Fruit fly (Drosophila melanogaster) whole organism, embryonic: ENCODE measurements around the gene CG42693.
A peak's percentile ranks its signal among the peaks of the same experiment; 100 is the strongest.

Experiments used
- Atf-2 ChIP-seq: fragments of 200-800 bp; sonication (Bioruptor generic); optimal IDR thresholded peaks from 2 replicates; lab custom pipeline; 2016; ENCODE audit warnings: missing biosample characterization, missing genetic modification characterization
- Awh ChIP-seq: fragments of 200-800 bp; sonication (Bioruptor generic); IDR thresholded peaks from 2 replicates; pipeline ENCODE4, ENCODE4 v1.3.6; 2022; ENCODE audit warnings: missing biosample characterization, missing genetic modification characterization
- B-H2 ChIP-seq: fragments of 200-800 bp; sonication (Bioruptor generic); optimal IDR thresholded peaks from 2 replicates; lab custom pipeline; 2018; ENCODE audit warnings: missing biosample characterization, mild to moderate bottlenecking, missing genetic modification characterization
- CG10267 ChIP-seq: fragments of 200-800 bp; sonication (Bioruptor generic); optimal IDR thresholded peaks from 2 replicates; lab custom pipeline; 2018; ENCODE audit warnings: missing biosample characterization, mild to moderate bottlenecking, missing genetic modification characterization, moderate library complexity
- CG10543 ChIP-seq: fragments of 200-800 bp; sonication (Bioruptor generic); optimal IDR thresholded peaks from 3 replicates; lab custom pipeline; 2017; ENCODE audit warnings: missing biosample characterization, mild to moderate bottlenecking, missing genetic modification characterization, moderate library complexity
- CG11085 ChIP-seq: fragments of 200-800 bp; sonication (Bioruptor generic); IDR thresholded peaks from 2 replicates; pipeline ENCODE4 v1.3.6; 2022; ENCODE audit warnings: missing biosample characterization, missing genetic modification characterization
- CG14710 ChIP-seq: fragments of 200-800 bp; sonication (Bioruptor generic); optimal IDR thresholded peaks from 3 replicates; lab custom pipeline; 2019; ENCODE audit warnings: missing biosample characterization, mild to moderate bottlenecking, missing genetic modification characterization, moderate library complexity
- CG15514 ChIP-seq: fragments of 200-800 bp; sonication (Bioruptor generic); optimal IDR thresholded peaks from 3 replicates; lab custom pipeline; 2017; ENCODE audit warnings: missing biosample characterization, missing genetic modification characterization, mild to moderate bottlenecking, moderate library complexity, missing genetic modification reagents
- CG15601 ChIP-seq: fragments of 200-800 bp; sonication (Bioruptor generic); optimal IDR thresholded peaks from 3 replicates; lab custom pipeline; 2019; ENCODE audit warnings: missing biosample characterization, mild to moderate bottlenecking, missing genetic modification characterization, moderate library complexity
- CG1603 ChIP-seq: fragments of 200-800 bp; sonication (Bioruptor generic); optimal IDR thresholded peaks from 2 replicates; lab custom pipeline; 2019; ENCODE audit warnings: missing biosample characterization, mild to moderate bottlenecking, missing genetic modification characterization, moderate library complexity
- CG17186 ChIP-seq: fragments of 200-800 bp; sonication (Bioruptor generic); optimal IDR thresholded peaks from 3 replicates; lab custom pipeline; 2017; ENCODE audit warnings: missing biosample characterization, missing genetic modification reagents, missing genetic modification characterization
- CG2120 ChIP-seq: fragments of 200-800 bp; sonication (Bioruptor generic); optimal IDR thresholded peaks from 3 replicates; lab custom pipeline; 2016; ENCODE audit warnings: missing biosample characterization, missing genetic modification characterization
- CG2712 ChIP-seq: fragments of 200-800 bp; optimal IDR thresholded peaks from 3 replicates; lab custom pipeline; 2019; ENCODE audit warnings: missing biosample characterization, mild to moderate bottlenecking, missing genetic modification characterization, moderate library complexity
- CG30403 ChIP-seq: fragments of 200-800 bp; sonication (Bioruptor generic); optimal IDR thresholded peaks from 3 replicates; lab custom pipeline; 2016; ENCODE audit warnings: missing biosample characterization, missing genetic modification characterization
- CG3065 ChIP-seq: fragments of 200-800 bp; sonication (Bioruptor generic); optimal IDR thresholded peaks from 2 replicates; lab custom pipeline; 2016; ENCODE audit warnings: missing biosample characterization, missing genetic modification characterization
- CG33213 ChIP-seq: fragments of 200-800 bp; sonication (Bioruptor generic); optimal IDR thresholded peaks from 3 replicates; lab custom pipeline; 2016; ENCODE audit warnings: missing biosample characterization, missing genetic modification characterization
- CG3995 ChIP-seq: fragments of 200-800 bp; sonication (Bioruptor generic); optimal IDR thresholded peaks from 3 replicates; lab custom pipeline; 2016; ENCODE audit warnings: missing biosample characterization, missing genetic modification characterization
- CG4617 ChIP-seq: fragments of 200-800 bp; sonication (Bioruptor generic); optimal IDR thresholded peaks from 3 replicates; lab custom pipeline; 2016; ENCODE audit warnings: missing biosample characterization, missing genetic modification characterization, borderline replicate concordance
- CG7271 ChIP-seq: fragments of 200-800 bp; sonication (Bioruptor generic); optimal IDR thresholded peaks from 2 replicates; lab custom pipeline; 2018; ENCODE audit warnings: missing biosample characterization, mild to moderate bottlenecking, missing genetic modification characterization, moderate library complexity
- CG7556 ChIP-seq: fragments of 200-800 bp; sonication (Bioruptor generic); optimal IDR thresholded peaks from 2 replicates; lab custom pipeline; 2017; ENCODE audit warnings: missing biosample characterization, mild to moderate bottlenecking, missing genetic modification characterization
- CG7786 ChIP-seq: fragments of 200-800 bp; sonication (Bioruptor generic); optimal IDR thresholded peaks from 2 replicates; lab custom pipeline; 2016; ENCODE audit warnings: missing biosample characterization, missing genetic modification characterization
- CG8089 ChIP-seq: fragments of 200-800 bp; sonication (Bioruptor generic); optimal IDR thresholded peaks from 3 replicates; lab custom pipeline; 2016; ENCODE audit warnings: missing biosample characterization, missing genetic modification characterization
- CG8924 ChIP-seq: fragments of 200-800 bp; optimal IDR thresholded peaks from 3 replicates; lab custom pipeline; 2019; ENCODE audit warnings: missing biosample characterization, mild to moderate bottlenecking, missing genetic modification characterization, moderate library complexity
- CG9437 ChIP-seq: fragments of 200-800 bp; sonication (Bioruptor generic); optimal IDR thresholded peaks from 2 replicates; lab custom pipeline; 2018; ENCODE audit warnings: missing biosample characterization, mild to moderate bottlenecking, missing genetic modification characterization
- CG9932 ChIP-seq: fragments of 200-800 bp; sonication (Bioruptor generic); IDR thresholded peaks from 2 replicates; pipeline ENCODE4 v1.3.6; 2022; ENCODE audit warnings: missing biosample characterization, missing genetic modification characterization
- CTCF ChIP-seq: fragments of 200-800 bp; sonication (Bioruptor generic); optimal IDR thresholded peaks from 2 replicates; lab custom pipeline; 2017; ENCODE audit warnings: missing biosample characterization, mild to moderate bottlenecking, missing genetic modification characterization, moderate library complexity
- Chrac-16 ChIP-seq: fragments of 200-800 bp; sonication (Bioruptor generic); optimal IDR thresholded peaks from 3 replicates; lab custom pipeline; 2016; ENCODE audit warnings: missing biosample characterization, missing genetic modification characterization
- CoRest ChIP-seq: fragments of 200-800 bp; sonication (Bioruptor generic); optimal IDR thresholded peaks from 3 replicates; lab custom pipeline; 2018; ENCODE audit warnings: missing biosample characterization, mild to moderate bottlenecking, missing genetic modification characterization, moderate library complexity
- D19B ChIP-seq: fragments of 200-800 bp; sonication (Bioruptor generic); optimal IDR thresholded peaks from 2 replicates; lab custom pipeline; 2017; ENCODE audit warnings: missing biosample characterization, mild to moderate bottlenecking, missing genetic modification characterization
- Dp ChIP-seq: fragments of 200-800 bp; sonication (Bioruptor generic); optimal IDR thresholded peaks from 2 replicates; lab custom pipeline; 2018; ENCODE audit warnings: missing biosample characterization, mild to moderate bottlenecking, missing genetic modification characterization, moderate library complexity
- ERR ChIP-seq: fragments of 200-800 bp; sonication (Bioruptor generic); optimal IDR thresholded peaks from 2 replicates; lab custom pipeline; 2016; ENCODE audit warnings: missing biosample characterization, missing genetic modification characterization
- Hmx ChIP-seq: fragments of 200-800 bp; sonication (Bioruptor generic); optimal IDR thresholded peaks from 2 replicates; lab custom pipeline; 2016; ENCODE audit warnings: missing biosample characterization, missing genetic modification characterization
- Hsf ChIP-seq: fragments of 200-800 bp; sonication (Bioruptor generic); optimal IDR thresholded peaks from 3 replicates; lab custom pipeline; 2016; ENCODE audit warnings: missing biosample characterization, missing genetic modification characterization
- Jarid2 ChIP-seq: fragments of 200-800 bp; sonication (Bioruptor generic); optimal IDR thresholded peaks from 3 replicates; lab custom pipeline; 2017; ENCODE audit warnings: mild to moderate bottlenecking, missing biosample characterization, missing genetic modification reagents, missing genetic modification characterization
- MESR4 ChIP-seq: fragments of 200-800 bp; sonication (Bioruptor generic); optimal IDR thresholded peaks from 2 replicates; lab custom pipeline; 2018; ENCODE audit warnings: missing biosample characterization, mild to moderate bottlenecking, missing genetic modification characterization, moderate library complexity
- Nf-YB ChIP-seq: fragments of 200-800 bp; sonication (Bioruptor generic); optimal IDR thresholded peaks from 3 replicates; lab custom pipeline; 2019; ENCODE audit warnings: missing biosample characterization, mild to moderate bottlenecking, missing genetic modification characterization, moderate library complexity
- PHDP ChIP-seq: fragments of 200-800 bp; sonication (Bioruptor generic); optimal IDR thresholded peaks from 3 replicates; lab custom pipeline; 2018; ENCODE audit warnings: missing biosample characterization, mild to moderate bottlenecking, missing genetic modification characterization, moderate library complexity
- Trl ChIP-seq, 3 experiments: fragments of >200 bp in 2 of 3; fragments of 200-800 bp in 1 of 3; sonication (Bioruptor generic) in 1 of 3; optimal IDR thresholded peaks; 2 replicates in 1 of 3; 3 replicates in 2 of 3; lab custom pipeline; 2016 to 2017; ENCODE audit warnings: missing biosample characterization in 1 of 3, missing genetic modification characterization in 1 of 3
- Xbp1 ChIP-seq: fragments of 200-800 bp; sonication (Bioruptor generic); optimal IDR thresholded peaks from 3 replicates; lab custom pipeline; 2016; ENCODE audit warnings: missing biosample characterization, mild to moderate bottlenecking, missing genetic modification characterization
- bab2 ChIP-seq: fragments of 200-800 bp; sonication (Bioruptor generic); optimal IDR thresholded peaks from 2 replicates; lab custom pipeline; 2016; ENCODE audit warnings: missing biosample characterization, missing genetic modification characterization
- chinmo ChIP-seq: fragments of 200-800 bp; sonication (Bioruptor generic); IDR thresholded peaks from 4 replicates; pipeline ENCODE4 v1.3.6; 2022; ENCODE audit warnings: missing biosample characterization, missing genetic modification characterization; ENCODE audit not compliant: partially characterized antibody
- dm ChIP-seq: fragments of 200-800 bp; sonication (Bioruptor generic); optimal IDR thresholded peaks from 3 replicates; lab custom pipeline; 2016; ENCODE audit warnings: missing biosample characterization, missing genetic modification characterization
- gfzf ChIP-seq: fragments of 200-800 bp; sonication (Bioruptor generic); optimal IDR thresholded peaks from 2 replicates; lab custom pipeline; 2016; ENCODE audit warnings: missing biosample characterization, mild to moderate bottlenecking, missing genetic modification characterization, moderate library complexity
- grau ChIP-seq: fragments of 200-800 bp; optimal IDR thresholded peaks from 3 replicates; lab custom pipeline; 2019; ENCODE audit warnings: missing biosample characterization, mild to moderate bottlenecking, missing genetic modification characterization, moderate library complexity
- gro ChIP-seq: fragments of 200-800 bp; sonication (Bioruptor generic); optimal IDR thresholded peaks from 2 replicates; lab custom pipeline; 2016; ENCODE audit warnings: missing biosample characterization, missing genetic modification characterization
- maf-S ChIP-seq: fragments of 200-800 bp; sonication (Bioruptor generic); optimal IDR thresholded peaks from 2 replicates; lab custom pipeline; 2016; ENCODE audit warnings: missing biosample characterization, missing genetic modification characterization
- nmo ChIP-seq: fragments of 200-800 bp; sonication (Bioruptor generic); optimal IDR thresholded peaks from 2 replicates; lab custom pipeline; 2018; ENCODE audit warnings: missing biosample characterization, mild to moderate bottlenecking, missing genetic modification characterization, moderate library complexity
- psq ChIP-seq: fragments of 200-800 bp; sonication (Bioruptor generic); optimal IDR thresholded peaks from 2 replicates; lab custom pipeline; 2017; ENCODE audit warnings: missing biosample characterization, missing genetic modification characterization
- sens ChIP-seq: fragments of 200-800 bp; sonication (Bioruptor generic); peaks from one replicate; lab custom pipeline; 2016; ENCODE audit warnings: missing biosample characterization, missing genetic modification characterization
- sug ChIP-seq: fragments of 200-800 bp; optimal IDR thresholded peaks from 2 replicates; lab custom pipeline; 2019; ENCODE audit warnings: missing biosample characterization, mild to moderate bottlenecking, missing genetic modification characterization, moderate library complexity

CG42693 gene

dm6 chr3R:31747429-31748048 is 39.4 kb upstream of the CG42693 start, which contains the start of the genes nero and CG1910 (continued):
- TF ChIP-seq CG3065 (GFP tag; lab: Kevin White, UChicago) = peak; percentile 7
- peak; percentile 42 for TF ChIP-seq CG33213 (GFP tag; lab: Kevin White, UChicago)
- TF ChIP-seq bab2 (GFP tag; lab: Kevin White, UChicago) = no peak
- no peak for TF ChIP-seq CG7556 (GFP tag; lab: Kevin White, UChicago)
- peak; percentile 74 for TF ChIP-seq CG1603 (tag; lab: Kevin White, UChicago)
- peak; percentile 33 for TF ChIP-seq gro
- TF ChIP-seq CG3995 = peak; percentile 94
- TF ChIP-seq Hsf (GFP tag; lab: Kevin White, UChicago) = peak; percentile 30
- TF ChIP-seq CG9932 (GFP tag; lab: Robert Waterston, UW) = no peak
- peak; percentile 96 for TF ChIP-seq CG9437 (GFP tag; lab: Kevin White, UChicago)
- TF ChIP-seq gfzf (GFP tag; lab: Kevin White, UChicago) = peak; percentile 92
- TF ChIP-seq CG8089 (GFP tag; lab: Kevin White, UChicago) = peak; percentile 2
- peak; percentile 6 for TF ChIP-seq CG2120 (GFP tag; lab: Kevin White, UChicago)
- TF ChIP-seq Chrac-16 (GFP tag; lab: Kevin White, UChicago) = no peak
- peak; percentile 85 for TF ChIP-seq CG10267 (tag; lab: Kevin White, UChicago)
- TF ChIP-seq maf-S (GFP tag; lab: Kevin White, UChicago) = peak; percentile 33
- TF ChIP-seq psq (GFP tag; lab: Kevin White, UChicago) = no peak
- TF ChIP-seq chinmo (GFP tag; lab: Robert Waterston, UW) = no peak
- TF ChIP-seq PHDP (tag; lab: Kevin White, UChicago) = no peak
- peak; percentile 16 for TF ChIP-seq CG7786 (GFP tag; lab: Kevin White, UChicago)
- peak; percentile 25 for TF ChIP-seq D19B (GFP tag; lab: Kevin White, UChicago)
- peak; percentile 37 for TF ChIP-seq CG15601 (tag; lab: Kevin White, UChicago)
- peak; percentile 48 for TF ChIP-seq CG7271 (tag; lab: Kevin White, UChicago)
- TF ChIP-seq Xbp1 (GFP tag; lab: Kevin White, UChicago) = peak; percentile 52
- TF ChIP-seq Nf-YB (GFP tag; lab: Kevin White, UChicago) = peak; percentile 12
- TF ChIP-seq CG2712 (tag; lab: Kevin White, UChicago) = peak; percentile 50
- TF ChIP-seq Trl (optimal IDR thresholded peaks at IDR 0.05; lab: Kevin White, UChicago) = no peak
- peak; percentile 19 for TF ChIP-seq Trl (GFP tag; optimal IDR thresholded peaks at IDR 0.05; lab: Kevin White, UChicago)
- TF ChIP-seq dm (GFP tag; lab: Kevin White, UChicago) = peak; percentile 93
- peak; percentile 55 for TF ChIP-seq CG4617 (GFP tag; lab: Kevin White, UChicago)
- peak; percentile 21 for TF ChIP-seq CG10543
- no peak for TF ChIP-seq CG11085 (GFP tag; lab: Robert Waterston, UW)
- peak; percentile 34 for TF ChIP-seq grau (tag; lab: Kevin White, UChicago)
- peak; percentile 88 for TF ChIP-seq CG17186 (GFP tag; lab: Kevin White, UChicago)
- peak; percentile 27 for TF ChIP-seq B-H2 (GFP tag; lab: Kevin White, UChicago)
- peak; percentile 48 for TF ChIP-seq nmo
- peak; percentile 8 for TF ChIP-seq CoRest (tag; lab: Kevin White, UChicago)
- TF ChIP-seq ERR (GFP tag; lab: Kevin White, UChicago) = peak; percentile 46
- TF ChIP-seq Atf-2 (GFP tag; lab: Kevin White, UChicago) = no peak
- TF ChIP-seq MESR4 (GFP tag; lab: Kevin White, UChicago) = peak; percentile 77
- peak; percentile 54 for TF ChIP-seq Dp
- TF ChIP-seq CG14710 (tag; lab: Kevin White, UChicago) = peak; percentile 43
- TF ChIP-seq Jarid2 (GFP tag; lab: Kevin White, UChicago) = no peak
- TF ChIP-seq sens (GFP tag; lab: Kevin White, UChicago) = peak; percentile 65
- no peak for TF ChIP-seq CG8924 (tag; lab: Kevin White, UChicago)
- no peak for TF ChIP-seq Hmx (GFP tag; lab: Kevin White, UChicago)
- TF ChIP-seq CG15514 (GFP tag; lab: Kevin White, UChicago) = peak; percentile 78
- TF ChIP-seq CTCF (GFP tag; lab: Kevin White, UChicago) = peak; percentile 39
- TF ChIP-seq Awh (GFP tag; lab: Robert Waterston, UW) = no peak
- TF ChIP-seq CG30403 (GFP tag; lab: Kevin White, UChicago) = peak; percentile 9
- TF ChIP-seq sug = peak; percentile 53
